Worm (Caenorhabditis elegans) whole organism, L4 larva: ENCODE results near the gene nhr-68.

Experiments used
- F10B5.3 ChIP-seq: sonication (generic microtip); optimal IDR thresholded peaks from 2 replicates; lab custom pipeline; 2016; ENCODE audit warnings: mild to moderate bottlenecking, missing genetic modification characterization, missing compliant biosample characterization
- F37D6.2 ChIP-seq: sonication (generic microtip); optimal IDR thresholded peaks from 2 replicates; lab custom pipeline; 2016; ENCODE audit warnings: mild to moderate bottlenecking, missing genetic modification characterization, missing compliant biosample characterization
- F49E8.2 ChIP-seq: sonication (generic microtip); optimal IDR thresholded peaks from 2 replicates; lab custom pipeline; 2016; ENCODE audit warnings: missing compliant biosample characterization, mild to moderate bottlenecking, missing genetic modification characterization, borderline replicate concordance
- R02D3.7 ChIP-seq: fragments of 150-350 bp; sonication (generic microtip); optimal IDR thresholded peaks from 3 replicates; lab custom pipeline; 2014; ENCODE audit warnings: missing biosample characterization, missing genetic modification characterization
- Y5F2A.4 ChIP-seq: fragments of 200-800 bp; sonication (Bioruptor generic); optimal IDR thresholded peaks from 2 replicates; lab custom pipeline; 2018; ENCODE audit warnings: mild to moderate bottlenecking, missing genetic modification characterization, missing compliant biosample characterization
- ZK337.2 ChIP-seq: fragments of 200-800 bp; sonication (Bioruptor generic); IDR thresholded peaks from 2 replicates; pipeline ENCODE4 v1.3.6; 2022; ENCODE audit warnings: missing genetic modification reagents, missing genetic modification characterization, missing compliant biosample characterization
- aha-1 ChIP-seq: fragments of 150-350 bp; peaks from one replicate; lab custom pipeline; 2014; ENCODE audit warnings: missing biosample characterization, missing genetic modification characterization
- attf-4 ChIP-seq: sonication (generic microtip); optimal IDR thresholded peaks from 3 replicates; lab custom pipeline; 2017; ENCODE audit warnings: missing biosample characterization, missing genetic modification characterization
- ceh-20 ChIP-seq: fragments of 200-800 bp; sonication (Bioruptor generic); IDR thresholded peaks from 2 replicates; pipeline ENCODE4 v1.3.6; 2022; ENCODE audit warnings: missing genetic modification reagents, missing genetic modification characterization, missing compliant biosample characterization
- ceh-28 ChIP-seq: fragments of 150-350 bp; optimal IDR thresholded peaks from 2 replicates; lab custom pipeline; 2014; ENCODE audit warnings: missing biosample characterization, missing genetic modification reagents, missing genetic modification characterization
- ceh-44 ChIP-seq: fragments of 200-800 bp; sonication (Bioruptor generic); IDR thresholded peaks from 2 replicates; pipeline ENCODE4 v1.3.6; 2022; ENCODE audit warnings: missing genetic modification reagents, missing genetic modification characterization, missing compliant biosample characterization
- ctbp-1 ChIP-seq: fragments of 200-800 bp; sonication (Bioruptor generic); IDR thresholded peaks from 2 replicates; pipeline ENCODE4 v1.3.6; 2022; ENCODE audit warnings: missing genetic modification reagents, missing genetic modification characterization, missing compliant biosample characterization
- daf-16 ChIP-seq, 3 experiments: sonication (generic microtip); optimal IDR thresholded peaks; 2 replicates each; lab custom pipeline; 2016 to 2017; ENCODE audit warnings: missing genetic modification characterization in 3 of 3, missing genetic modification reagents in 3 of 3, mild to moderate bottlenecking in 2 of 3, missing compliant biosample characterization in 2 of 3, missing biosample characterization in 1 of 3, moderate library complexity in 1 of 3
- dmd-9 ChIP-seq: fragments of 200-800 bp; sonication (Bioruptor generic); IDR thresholded peaks from 2 replicates; pipeline ENCODE4 v1.3.6; 2022; ENCODE audit warnings: missing genetic modification reagents, missing genetic modification characterization, missing compliant biosample characterization
- dpl-1 ChIP-seq: fragments of 150-350 bp; optimal IDR thresholded peaks from 2 replicates; lab custom pipeline; 2014; ENCODE audit warnings: missing biosample characterization, missing genetic modification reagents, missing genetic modification characterization
- duxl-1 ChIP-seq: sonication (generic microtip); optimal IDR thresholded peaks from 2 replicates; lab custom pipeline; 2016; ENCODE audit warnings: mild to moderate bottlenecking, missing genetic modification characterization, moderate library complexity, missing compliant biosample characterization; ENCODE audit not compliant: poor library complexity
- dve-1 ChIP-seq: sonication (generic microtip); optimal IDR thresholded peaks from 2 replicates; lab custom pipeline; 2017; ENCODE audit warnings: antibody characterized with exemption, mild to moderate bottlenecking, missing genetic modification characterization, missing compliant biosample characterization; ENCODE audit not compliant: insufficient read depth
- fkh-10 ChIP-seq: fragments of 150-350 bp; optimal IDR thresholded peaks from 2 replicates; lab custom pipeline; 2014; ENCODE audit warnings: missing biosample characterization, missing genetic modification reagents, missing genetic modification characterization
- hlh-11 ChIP-seq: fragments of 200-800 bp; sonication (Bioruptor generic); optimal IDR thresholded peaks from 2 replicates; lab custom pipeline; 2018; ENCODE audit warnings: mild to moderate bottlenecking, missing genetic modification characterization, missing compliant biosample characterization
- hlh-30 ChIP-seq: sonication (generic microtip); optimal IDR thresholded peaks from 2 replicates; lab custom pipeline; 2017; ENCODE audit warnings: antibody characterized with exemption, mild to moderate bottlenecking, missing genetic modification characterization, missing compliant biosample characterization; ENCODE audit not compliant: insufficient read depth
- hmg-1.1 ChIP-seq: fragments of 200-800 bp; sonication (Bioruptor generic); IDR thresholded peaks from 2 replicates; pipeline ENCODE4 v1.3.6; 2022; ENCODE audit warnings: missing genetic modification reagents, missing genetic modification characterization, missing compliant biosample characterization
- lim-7 ChIP-seq: fragments of 200-800 bp; sonication (Bioruptor generic); IDR thresholded peaks from 2 replicates; pipeline ENCODE4 v1.3.6; 2022; ENCODE audit warnings: missing genetic modification characterization, missing compliant biosample characterization
- lin-13 ChIP-seq: fragments of 150-350 bp; optimal IDR thresholded peaks from 2 replicates; lab custom pipeline; 2014; ENCODE audit warnings: missing biosample characterization, missing genetic modification reagents, missing genetic modification characterization
- lin-15B ChIP-seq: fragments of 150-350 bp; sonication (generic microtip); optimal IDR thresholded peaks from 3 replicates; lab custom pipeline; 2014; ENCODE audit warnings: missing biosample characterization, missing genetic modification characterization
- lin-29 ChIP-seq: fragments of 200-800 bp; sonication (Bioruptor generic); IDR thresholded peaks from 2 replicates; pipeline ENCODE4 v1.3.6; 2022; ENCODE audit warnings: missing genetic modification reagents, missing genetic modification characterization, missing compliant biosample characterization
- lin-38 ChIP-seq: fragments of 200-800 bp; sonication (Bioruptor generic); IDR thresholded peaks from 2 replicates; pipeline ENCODE4 v1.3.6; 2022; ENCODE audit warnings: missing genetic modification reagents, missing genetic modification characterization, missing compliant biosample characterization
- lir-3 ChIP-seq: sonication (generic microtip); optimal IDR thresholded peaks from 2 replicates; lab custom pipeline; 2016; ENCODE audit warnings: mild to moderate bottlenecking, missing genetic modification characterization, missing compliant biosample characterization
- lsy-2 ChIP-seq, 2 experiments: fragments of 150-350 bp in 1 of 2; sonication (generic microtip) in 1 of 2; optimal IDR thresholded peaks; 2 replicates each; lab custom pipeline; 2014 to 2017; ENCODE audit warnings: missing biosample characterization in 2 of 2, missing genetic modification characterization in 2 of 2
- madf-5 ChIP-seq, 2 experiments: fragments of 200-800 bp; sonication (Bioruptor generic); IDR thresholded peaks; 2 replicates each; pipeline ENCODE4 v1.3.6; 2022; ENCODE audit warnings: missing compliant biosample characterization in 2 of 2, missing genetic modification characterization in 2 of 2
- mdl-1 ChIP-seq, 2 experiments: fragments of 150-350 bp in 1 of 2; sonication (generic microtip) in 1 of 2; optimal IDR thresholded peaks; 2 replicates each; lab custom pipeline; 2014 to 2017; ENCODE audit warnings: missing biosample characterization in 2 of 2, missing genetic modification characterization in 2 of 2
- mep-1 ChIP-seq: fragments of 150-350 bp; sonication (generic microtip); optimal IDR thresholded peaks from 3 replicates; lab custom pipeline; 2014; ENCODE audit warnings: missing biosample characterization, missing genetic modification characterization
- mes-2 ChIP-seq: sonication (generic microtip); optimal IDR thresholded peaks from 2 replicates; lab custom pipeline; 2016; ENCODE audit warnings: missing genotype, mild to moderate bottlenecking, missing genetic modification characterization, missing compliant biosample characterization; ENCODE audit not compliant: poor library complexity, severe bottlenecking
- mxl-2 ChIP-seq: fragments of 200-800 bp; sonication (Bioruptor generic); conservative IDR thresholded peaks from 2 replicates; pipeline ENCODE4 v1.3.6; 2022; ENCODE audit warnings: missing genetic modification reagents, missing genetic modification characterization, missing compliant biosample characterization
- nhr-10 ChIP-seq: fragments of 150-350 bp; optimal IDR thresholded peaks from 2 replicates; lab custom pipeline; 2014; ENCODE audit warnings: missing biosample characterization, missing genetic modification characterization
- nhr-11 ChIP-seq: fragments of 150-350 bp; optimal IDR thresholded peaks from 2 replicates; lab custom pipeline; 2014; ENCODE audit warnings: missing biosample characterization, missing genetic modification characterization
- nhr-111 ChIP-seq: fragments of 200-800 bp; sonication (Bioruptor generic); optimal IDR thresholded peaks from 2 replicates; lab custom pipeline; 2018; ENCODE audit warnings: mild to moderate bottlenecking, missing genetic modification characterization, missing compliant biosample characterization
- nhr-237 ChIP-seq: sonication (generic microtip); optimal IDR thresholded peaks from 2 replicates; lab custom pipeline; 2017; ENCODE audit warnings: missing biosample characterization, missing genetic modification characterization
- nhr-28 ChIP-seq: fragments of 150-350 bp; optimal IDR thresholded peaks from 2 replicates; lab custom pipeline; 2014; ENCODE audit warnings: missing biosample characterization, missing genetic modification characterization
- nhr-42 ChIP-seq: fragments of 200-800 bp; sonication (Bioruptor generic); IDR thresholded peaks from 2 replicates; pipeline ENCODE4 v1.3.6; 2022; ENCODE audit warnings: missing genetic modification characterization, missing compliant biosample characterization
- nhr-76 ChIP-seq: fragments of 150-350 bp; optimal IDR thresholded peaks from 2 replicates; lab custom pipeline; 2014; ENCODE audit warnings: missing biosample characterization, missing genetic modification characterization
- nhr-77 ChIP-seq: fragments of 150-350 bp; optimal IDR thresholded peaks from 2 replicates; lab custom pipeline; 2014; ENCODE audit warnings: missing biosample characterization, missing genetic modification characterization
- php-3 ChIP-seq: fragments of 200-800 bp; sonication (Bioruptor generic); IDR thresholded peaks from 2 replicates; pipeline ENCODE4 v1.3.6; 2022; ENCODE audit warnings: missing genetic modification reagents, missing genetic modification characterization, missing compliant biosample characterization
- rbr-2 ChIP-seq: sonication (generic microtip); optimal IDR thresholded peaks from 2 replicates; lab custom pipeline; 2016; ENCODE audit warnings: missing genotype, missing genetic modification characterization, missing compliant biosample characterization
- saeg-2 ChIP-seq: fragments of 200-800 bp; sonication (Bioruptor generic); IDR thresholded peaks from 2 replicates; pipeline ENCODE4 v1.3.6; 2022; ENCODE audit warnings: missing genetic modification reagents, missing genetic modification characterization, missing compliant biosample characterization
- set-16 ChIP-seq: fragments of 200-800 bp; sonication (Bioruptor generic); IDR thresholded peaks from 2 replicates; pipeline ENCODE4 v1.3.6; 2022; ENCODE audit warnings: missing genetic modification reagents, missing genetic modification characterization, missing compliant biosample characterization
- tra-1 ChIP-seq: fragments of 200-800 bp; sonication (Bioruptor generic); IDR thresholded peaks from 2 replicates; pipeline ENCODE4 v1.3.6; 2022; ENCODE audit warnings: missing genetic modification reagents, missing genetic modification characterization, missing compliant biosample characterization
- unc-130 ChIP-seq: sonication (generic microtip); optimal IDR thresholded peaks from 2 replicates; lab custom pipeline; 2016; ENCODE audit warnings: missing genetic modification reagents, missing genetic modification characterization, missing compliant biosample characterization
- unc-39 ChIP-seq: sonication (generic microtip); optimal IDR thresholded peaks from 2 replicates; lab custom pipeline; 2017; ENCODE audit warnings: missing biosample characterization, missing genetic modification characterization
- vab-7 ChIP-seq: fragments of 200-800 bp; sonication (Bioruptor generic); IDR thresholded peaks from 2 replicates; pipeline ENCODE4 v1.3.6; 2022; ENCODE audit warnings: missing genetic modification reagents, missing genetic modification characterization, missing compliant biosample characterization
- zag-1 ChIP-seq: fragments of 150-350 bp; optimal IDR thresholded peaks from 2 replicates; lab custom pipeline; 2014; ENCODE audit warnings: missing biosample characterization, missing genetic modification characterization
- zip-2 ChIP-seq: fragments of 150-350 bp; optimal IDR thresholded peaks from 2 replicates; lab custom pipeline; 2014; ENCODE audit warnings: missing biosample characterization, missing genetic modification characterization
- ztf-11 ChIP-seq: fragments of 150-350 bp; optimal IDR thresholded peaks from 2 replicates; lab custom pipeline; 2014; ENCODE audit warnings: missing biosample characterization, missing genetic modification characterization

The nhr-68 gene

DNA sequence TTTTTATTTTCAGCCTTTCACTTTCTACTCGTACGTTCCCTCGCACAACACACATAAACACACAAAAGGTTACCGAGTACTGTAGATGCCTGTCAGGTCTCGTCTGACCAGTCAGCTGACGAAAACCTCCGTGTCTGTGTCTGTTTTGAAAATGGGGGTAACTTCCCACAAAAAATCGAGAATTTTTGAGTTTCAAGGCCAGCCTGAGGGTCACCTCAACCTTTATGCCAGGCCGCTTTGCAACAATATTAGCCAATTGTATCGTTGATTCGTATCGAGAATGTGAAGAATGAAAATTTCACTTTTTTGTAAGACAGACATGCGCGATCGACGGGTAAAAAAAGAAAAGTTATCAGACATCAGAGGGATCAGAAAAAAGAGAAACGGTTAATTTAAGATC, 42.1 kb upstream of the nhr-68 start (continued):
- no peak for TF ChIP-seq ztf-11
- TF ChIP-seq mxl-2 (GFP tag; lab: Robert Waterston, UW): no peak
- TF ChIP-seq unc-130: no peak
- TF ChIP-seq aha-1 (tag; lab: Kevin White, UChicago): no peak
- no peak for TF ChIP-seq lim-7
- TF ChIP-seq fkh-10: no peak
- no peak for TF ChIP-seq dpl-1 (GFP tag; lab: Kevin White, UChicago)
- TF ChIP-seq lin-15B: no peak
- TF ChIP-seq zip-2 (tag; lab: Kevin White, UChicago): no peak
- no peak for TF ChIP-seq zag-1
- no peak for TF ChIP-seq set-16 (GFP tag; lab: Robert Waterston, UW)
- TF ChIP-seq hlh-11: peak; percentile 38
- TF ChIP-seq nhr-237: no peak
- peak; percentile 3 for TF ChIP-seq mes-2
- TF ChIP-seq lsy-2 (tag; optimal IDR thresholded peaks at IDR 0.05; lab: Kevin White, UChicago): peak; percentile 14 to 59
- peak; percentile 50 for TF ChIP-seq mep-1 (tag; lab: Kevin White, UChicago)
- TF ChIP-seq dmd-9: no peak
- no peak for TF ChIP-seq Y5F2A.4
- TF ChIP-seq lir-3 (tag; lab: Kevin White, UChicago): no peak
- 0 out of 2 replicates have a peak, but pooled peaks have one; percentile 10 for TF ChIP-seq ceh-20 (GFP tag; lab: Robert Waterston, UW)
- no peak for TF ChIP-seq F10B5.3 (tag; lab: Kevin White, UChicago)
- TF ChIP-seq nhr-76: no peak
- no peak for TF ChIP-seq lin-13
- no peak for TF ChIP-seq daf-16 (GFP tag; optimal IDR thresholded peaks at IDR 0.05; lab: Kevin White, UChicago)
- TF ChIP-seq daf-16 (tag; optimal IDR thresholded peaks at IDR 0.05; lab: Kevin White, UChicago): no peak
- no peak for TF ChIP-seq dve-1 (tag; lab: Kevin White, UChicago)
- no peak for TF ChIP-seq nhr-10
- TF ChIP-seq saeg-2 (GFP tag; lab: Robert Waterston, UW): no peak
- no peak for TF ChIP-seq ctbp-1
- TF ChIP-seq F37D6.2 (tag; lab: Kevin White, UChicago): no peak
- no peak for TF ChIP-seq madf-5 (GFP tag; IDR thresholded peaks at IDR 0.05; lab: Robert Waterston, UW)
- peak; percentile 50; the same call in 1 of the 2 replicates for TF ChIP-seq lin-29 (GFP tag; lab: Robert Waterston, UW)
- no peak for TF ChIP-seq vab-7 (GFP tag; lab: Robert Waterston, UW)
- no peak for TF ChIP-seq ceh-44 (GFP tag; lab: Robert Waterston, UW)
- TF ChIP-seq hlh-30 (tag; lab: Kevin White, UChicago): peak; percentile 82
- no peak for TF ChIP-seq ceh-28 (tag; lab: Kevin White, UChicago)
- TF ChIP-seq F49E8.2 (tag; lab: Kevin White, UChicago): no peak
- TF ChIP-seq nhr-42: no peak
- TF ChIP-seq hmg-1.1 (GFP tag; lab: Robert Waterston, UW): no peak
- TF ChIP-seq ZK337.2: no peak
- no peak for TF ChIP-seq R02D3.7 (tag; lab: Kevin White, UChicago)
- no peak for TF ChIP-seq attf-4 (tag; lab: Kevin White, UChicago)
- no peak for TF ChIP-seq rbr-2 (tag; lab: Kevin White, UChicago)
- peak; percentile 51 for TF ChIP-seq nhr-28 (tag; lab: Kevin White, UChicago)
- no peak for TF ChIP-seq unc-39 (tag; lab: Kevin White, UChicago)
- TF ChIP-seq nhr-77: no peak
- no peak for TF ChIP-seq nhr-11 (tag; lab: Kevin White, UChicago)
- TF ChIP-seq lin-38 (GFP tag; lab: Robert Waterston, UW): 0 out of 2 replicates have a peak, but pooled peaks have one; percentile 27
- no peak for TF ChIP-seq nhr-111 (GFP tag; lab: Kevin White, UChicago)
- TF ChIP-seq php-3 (GFP tag; lab: Robert Waterston, UW): no peak
- TF ChIP-seq mdl-1 (tag; optimal IDR thresholded peaks at IDR 0.05; lab: Kevin White, UChicago): peak in 1 of 2 experiments; percentile 7
- TF ChIP-seq duxl-1 (tag; lab: Kevin White, UChicago): no peak
- no peak for TF ChIP-seq tra-1 (GFP tag; lab: Robert Waterston, UW)
